Worm (Caenorhabditis elegans): ENCODE measurements around the gene K08E4.8.
A peak's percentile ranks its signal among the peaks of the same experiment; 100 is the strongest.

The K08E4.8 gene

ce11 chrIV:12018920-12019319, 42.2 kb downstream of the K08E4.8 start:
- TF ChIP-seq blmp-1 (tag; optimal IDR thresholded peaks at IDR 0.05; ENCODE audit: insufficient read depth) (no peak), snpc-4 (tag; optimal IDR thresholded peaks at IDR 0.05) (no peak), unc-62 (GFP tag; optimal IDR thresholded peaks at IDR 0.05) (no peak), nhr-11 (tag; optimal IDR thresholded peaks at IDR 0.05) (no peak), sma-3 (GFP tag; optimal IDR thresholded peaks at IDR 0.05) (no peak), sma-9 (GFP tag; optimal IDR thresholded peaks at IDR 0.05) (no peak), sma-9 (tag; optimal IDR thresholded peaks at IDR 0.05) (no peak)

ce11 chrIV:12015586-12015985, 45.5 kb downstream of the K08E4.8 start, which contains the start of gene lips-6:
lips-6 (minus strand) TSS chrIV:12015686.
- TF ChIP-seq lsy-2 (tag; optimal IDR thresholded peaks at IDR 0.05): no peak
- no peak for TF ChIP-seq mbf-1 (tag; optimal IDR thresholded peaks at IDR 0.05)
- TF ChIP-seq mdl-1 (tag; optimal IDR thresholded peaks at IDR 0.05): no peak
- TF ChIP-seq nhr-10 (tag; optimal IDR thresholded peaks at IDR 0.05): no peak
- TF ChIP-seq snpc-4 (tag; optimal IDR thresholded peaks at IDR 0.05): no peak
- no peak for TF ChIP-seq lin-39 (tag; optimal IDR thresholded peaks at IDR 0.05)
- no peak for TF ChIP-seq dmd-4 (tag; optimal IDR thresholded peaks at IDR 0.05)
- no peak for TF ChIP-seq nhr-77 (tag; optimal IDR thresholded peaks at IDR 0.05)
- TF ChIP-seq ZK546.5 (tag; optimal IDR thresholded peaks at IDR 0.05): no peak
- TF ChIP-seq ceh-82 (tag; optimal IDR thresholded peaks at IDR 0.05): no peak
- no peak for TF ChIP-seq ztf-4 (tag; optimal IDR thresholded peaks at IDR 0.05)
- TF ChIP-seq ama-1 (optimal IDR thresholded peaks at IDR 0.05): no peak
- TF ChIP-seq unc-55 (GFP tag; optimal IDR thresholded peaks at IDR 0.05): no peak
- TF ChIP-seq peb-1 (tag; optimal IDR thresholded peaks at IDR 0.05): no peak
- no peak for TF ChIP-seq aly-2 (tag; optimal IDR thresholded peaks at IDR 0.05)
- TF ChIP-seq fos-1 (tag; optimal IDR thresholded peaks at IDR 0.05): no peak
- TF ChIP-seq gmeb-1 (tag; optimal IDR thresholded peaks at IDR 0.05): no peak
- TF ChIP-seq ztf-1 (GFP tag; conservative IDR thresholded peaks at IDR 0.05): no peak

- no peak for TF ChIP-seq elt-1 (tag; optimal IDR thresholded peaks at IDR 0.05)
- TF ChIP-seq zag-1 (tag; optimal IDR thresholded peaks at IDR 0.05): no peak
- no peak for TF ChIP-seq sma-9 (GFP tag; optimal IDR thresholded peaks at IDR 0.05)
- no peak for TF ChIP-seq sma-9 (tag; optimal IDR thresholded peaks at IDR 0.05)
- no peak for TF ChIP-seq nhr-25 (tag; optimal IDR thresholded peaks at IDR 0.05)
- TF ChIP-seq dmd-4 (tag; optimal IDR thresholded peaks at IDR 0.05): no peak
- TF ChIP-seq alr-1 (tag; optimal IDR thresholded peaks at IDR 0.05): no peak
- no peak for TF ChIP-seq nhr-23 (tag; optimal IDR thresholded peaks at IDR 0.05)
- TF ChIP-seq egl-27 (tag; optimal IDR thresholded peaks at IDR 0.05): no peak
- no peak for TF ChIP-seq mdl-1 (tag; optimal IDR thresholded peaks at IDR 0.05)
- TF ChIP-seq ztf-1 (GFP tag; conservative IDR thresholded peaks at IDR 0.05): no peak
- no peak for TF ChIP-seq nhr-10 (tag; optimal IDR thresholded peaks at IDR 0.05)
- no peak for TF ChIP-seq nhr-21 (tag; optimal IDR thresholded peaks at IDR 0.05)
- TF ChIP-seq R02D3.7 (tag; optimal IDR thresholded peaks at IDR 0.05): no peak
- no peak for TF ChIP-seq nhr-237 (tag; optimal IDR thresholded peaks at IDR 0.05)
- no peak for TF ChIP-seq ama-1 (optimal IDR thresholded peaks at IDR 0.05)
- no peak for TF ChIP-seq ztf-4 (tag; optimal IDR thresholded peaks at IDR 0.05)
- no peak for TF ChIP-seq mbf-1 (tag; optimal IDR thresholded peaks at IDR 0.05)
- TF ChIP-seq lin-11 (tag; optimal IDR thresholded peaks at IDR 0.05): no peak
- no peak for TF ChIP-seq gmeb-1 (tag; optimal IDR thresholded peaks at IDR 0.05)
Observed at ce11 chrIV:12013120-12013519, 48.0 kb downstream of the K08E4.8 start, which contains the start of gene spe-17. spe-17 (plus strand) TSS chrIV:12013420.

ce11 chrIV:12012439-12013003, 48.6 kb downstream of the K08E4.8 start:
- TF ChIP-seq crh-2 (tag; optimal IDR thresholded peaks at IDR 0.05): no peak
- peak; percentile 80 for TF ChIP-seq F13H6.1 (tag; optimal IDR thresholded peaks at IDR 0.05)
- TF ChIP-seq snpc-4 (tag; optimal IDR thresholded peaks at IDR 0.05): no peak
- TF ChIP-seq nhr-25 (tag; optimal IDR thresholded peaks at IDR 0.05): no peak
- peak; percentile 68 for TF ChIP-seq sma-9 (GFP tag; optimal IDR thresholded peaks at IDR 0.05)
- no peak for TF ChIP-seq sma-9 (tag; optimal IDR thresholded peaks at IDR 0.05)
- TF ChIP-seq lsy-2 (tag; optimal IDR thresholded peaks at IDR 0.05): peak in 1 of 2 experiments; percentile 6
- TF ChIP-seq nhr-129 (tag; optimal IDR thresholded peaks at IDR 0.05): peak; percentile 72
- no peak for TF ChIP-seq ztf-4 (tag; optimal IDR thresholded peaks at IDR 0.05)
- peak; percentile 18 for TF ChIP-seq mab-5 (tag; optimal IDR thresholded peaks at IDR 0.05)
- no peak for TF ChIP-seq fos-1 (tag; optimal IDR thresholded peaks at IDR 0.05)
- no peak for TF ChIP-seq peb-1 (tag; optimal IDR thresholded peaks at IDR 0.05)
